Worm (Caenorhabditis elegans) whole organism, L1 larva: ENCODE measurements around the gene taco-1.

Experiments
- C04F5.9 ChIP-seq: sonication (generic microtip); optimal IDR thresholded peaks from 2 replicates; lab custom pipeline; 2016; ENCODE audit warnings: missing genetic modification characterization, missing compliant biosample characterization
- C16A3.4 ChIP-seq: fragments of 150-350 bp; optimal IDR thresholded peaks from 2 replicates; lab custom pipeline; 2014; ENCODE audit warnings: missing biosample characterization, missing genetic modification characterization
- C34B4.2 ChIP-seq: sonication (generic microtip); optimal IDR thresholded peaks from 2 replicates; lab custom pipeline; 2017; ENCODE audit warnings: mild to moderate bottlenecking, missing genetic modification characterization, missing compliant biosample characterization
- blmp-1 ChIP-seq: fragments of 150-350 bp; optimal IDR thresholded peaks from 2 replicates; lab custom pipeline; 2014; ENCODE audit warnings: missing biosample characterization, missing genetic modification characterization
- ceh-82 ChIP-seq, 3 experiments: fragments of 150-350 bp in 1 of 3; sonication (generic microtip) in 2 of 3; optimal IDR thresholded peaks; 2 replicates each; lab custom pipeline; 2014 to 2017; ENCODE audit warnings: missing biosample characterization in 3 of 3, missing genetic modification characterization in 3 of 3
- ceh-88 ChIP-seq: fragments of 200-800 bp; sonication (Bioruptor generic); IDR thresholded peaks from 2 replicates; pipeline ENCODE4 v1.3.6; 2022; ENCODE audit warnings: missing genetic modification characterization, missing compliant biosample characterization
- dpl-1 ChIP-seq, 3 experiments: fragments of 150-350 bp in 2 of 3; sonication (generic microtip) in 1 of 3; optimal IDR thresholded peaks; 2 replicates each; lab custom pipeline; 2014 to 2017; ENCODE audit warnings: missing biosample characterization in 3 of 3, missing genetic modification characterization in 3 of 3, missing genetic modification reagents in 3 of 3
- efl-1 ChIP-seq, 4 experiments: fragments of 150-350 bp; optimal IDR thresholded peaks in 3 of 4; peaks in 1 of 4; 1 replicate in 1 of 4; 2 replicates in 3 of 4; lab custom pipeline; 2014; ENCODE audit warnings: missing biosample characterization in 2 of 4, missing genetic modification characterization in 2 of 4, missing genetic modification reagents in 2 of 4
- elt-2 ChIP-seq: sonication (generic microtip); optimal IDR thresholded peaks from 2 replicates; lab custom pipeline; 2016; ENCODE audit warnings: missing genetic modification characterization, mild to moderate bottlenecking, inconsistent platforms, missing compliant biosample characterization, missing genetic modification reagents
- elt-3 ChIP-seq, 6 experiments: fragments of 150-350 bp in 1 of 6; sonication (generic microtip); optimal IDR thresholded peaks; 2 replicates each; lab custom pipeline; 2017 to 2018; ENCODE audit warnings: missing biosample characterization in 6 of 6, missing genetic modification characterization in 6 of 6, inconsistent platforms in 1 of 6
- grh-1 ChIP-seq: fragments of 200-800 bp; sonication (Bioruptor generic); IDR thresholded peaks from 2 replicates; pipeline ENCODE4 v1.3.6; 2022; ENCODE audit warnings: missing genetic modification reagents, missing genetic modification characterization, missing compliant biosample characterization
- hlh-4 ChIP-seq: sonication (generic microtip); optimal IDR thresholded peaks from 2 replicates; lab custom pipeline; 2016; ENCODE audit warnings: mild to moderate bottlenecking, missing genetic modification characterization, missing compliant biosample characterization
- hpl-2 ChIP-seq: fragments of 150-350 bp; optimal IDR thresholded peaks from 2 replicates; lab custom pipeline; 2014; ENCODE audit warnings: missing biosample characterization, missing genetic modification reagents, missing genetic modification characterization
- lir-3 ChIP-seq: sonication (generic microtip); optimal IDR thresholded peaks from 2 replicates; lab custom pipeline; 2016; ENCODE audit warnings: mild to moderate bottlenecking, missing genetic modification characterization, moderate library complexity, missing compliant biosample characterization; ENCODE audit not compliant: poor library complexity
- nhr-28 ChIP-seq: fragments of 150-350 bp; optimal IDR thresholded peaks from 2 replicates; lab custom pipeline; 2014; ENCODE audit warnings: missing biosample characterization, missing genetic modification characterization
- nhr-71 ChIP-seq: sonication (generic microtip); optimal IDR thresholded peaks from 2 replicates; lab custom pipeline; 2016; ENCODE audit warnings: mild to moderate bottlenecking, missing genetic modification characterization, moderate library complexity, missing compliant biosample characterization
- nhr-85 ChIP-seq: sonication (generic microtip); peaks from one replicate; lab custom pipeline; 2016; ENCODE audit warnings: missing genetic modification characterization, inconsistent platforms, missing compliant biosample characterization
- pag-3 ChIP-seq: sonication (generic microtip); optimal IDR thresholded peaks from 2 replicates; lab custom pipeline; 2017; ENCODE audit warnings: missing genetic modification characterization, mild to moderate bottlenecking, missing compliant biosample characterization, antibody characterized with exemption, borderline replicate concordance; ENCODE audit not compliant: insufficient read depth
- sox-4 ChIP-seq: sonication (generic microtip); optimal IDR thresholded peaks from 2 replicates; lab custom pipeline; 2016; ENCODE audit warnings: missing genetic modification characterization, missing compliant biosample characterization
- sptf-1 ChIP-seq: fragments of 150-350 bp; optimal IDR thresholded peaks from 2 replicates; lab custom pipeline; 2014; ENCODE audit warnings: missing biosample characterization, missing genetic modification characterization
- sup-37 ChIP-seq: fragments of 200-800 bp; sonication (Bioruptor generic); optimal IDR thresholded peaks from 2 replicates; lab custom pipeline; 2018; ENCODE audit warnings: mild to moderate bottlenecking, missing genetic modification characterization, missing compliant biosample characterization
- unc-62 ChIP-seq: fragments of 150-350 bp; optimal IDR thresholded peaks from 2 replicates; lab custom pipeline; 2014; ENCODE audit warnings: missing biosample characterization, missing genetic modification reagents, missing genetic modification characterization
- unc-86 ChIP-seq: sonication (generic microtip); optimal IDR thresholded peaks from 2 replicates; lab custom pipeline; 2016; ENCODE audit warnings: missing genetic modification characterization, missing compliant biosample characterization
- unc-98 ChIP-seq: fragments of 200-800 bp; sonication (Bioruptor generic); IDR thresholded peaks from 2 replicates; pipeline ENCODE4 v1.3.6; 2022; ENCODE audit warnings: missing genetic modification characterization, missing compliant biosample characterization

Gene taco-1

DNA sequence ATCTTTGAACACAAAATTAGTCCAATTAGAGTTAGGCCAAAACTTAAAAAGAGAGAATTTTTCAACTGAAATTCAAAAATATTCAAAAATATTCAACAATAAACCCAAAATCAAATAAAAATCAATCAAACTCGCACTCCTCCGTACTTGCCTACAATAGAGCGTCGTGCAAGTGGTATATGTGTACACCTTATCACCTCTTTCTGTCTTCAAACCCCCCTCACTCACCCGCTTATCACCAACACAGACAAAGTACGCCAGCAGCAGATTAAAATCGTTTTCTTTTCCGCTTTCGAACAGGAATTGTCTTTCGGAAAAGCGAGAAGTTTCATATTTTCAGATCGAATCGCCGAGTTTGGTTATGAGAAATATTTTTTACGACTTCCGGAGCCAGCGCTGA is 15.3 kb downstream of the taco-1 start:
- TF ChIP-seq elt-3 (tag; optimal IDR thresholded peaks at IDR 0.05; lab: Kevin White, UChicago) (no peak), elt-2 (tag; lab: Kevin White, UChicago) (peak; percentile 43)

DNA sequence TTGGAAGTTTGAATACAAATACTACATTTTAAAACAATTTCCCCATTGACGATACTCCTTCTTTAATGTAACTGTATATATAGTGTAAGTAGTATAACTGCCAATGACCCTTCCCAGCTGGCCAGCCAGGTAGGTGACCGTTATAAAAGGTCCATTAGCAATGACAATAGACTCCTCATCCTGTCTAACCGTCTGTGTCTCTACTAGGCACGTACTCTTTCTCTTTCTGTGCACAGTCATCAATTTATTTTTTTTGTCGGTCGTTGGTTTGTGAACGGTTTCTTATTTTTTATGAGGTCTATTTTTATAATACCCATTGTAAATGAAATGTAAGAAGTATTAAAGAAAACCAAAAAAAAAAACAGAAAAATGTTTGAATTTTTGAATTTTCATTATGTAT is 20.6 kb downstream of the taco-1 start:
- no peak for TF ChIP-seq pag-3 (tag; lab: Kevin White, UChicago)
- no peak for TF ChIP-seq efl-1 (optimal IDR thresholded peaks at IDR 0.05; lab: Kevin White, UChicago)
- TF ChIP-seq efl-1 (GFP tag; optimal IDR thresholded peaks at IDR 0.05 in 1 of 2; lab: Kevin White, UChicago) = no peak
- TF ChIP-seq elt-2 (tag; lab: Kevin White, UChicago) = no peak
- TF ChIP-seq, all 84 proteins: peak for 0

DNA sequence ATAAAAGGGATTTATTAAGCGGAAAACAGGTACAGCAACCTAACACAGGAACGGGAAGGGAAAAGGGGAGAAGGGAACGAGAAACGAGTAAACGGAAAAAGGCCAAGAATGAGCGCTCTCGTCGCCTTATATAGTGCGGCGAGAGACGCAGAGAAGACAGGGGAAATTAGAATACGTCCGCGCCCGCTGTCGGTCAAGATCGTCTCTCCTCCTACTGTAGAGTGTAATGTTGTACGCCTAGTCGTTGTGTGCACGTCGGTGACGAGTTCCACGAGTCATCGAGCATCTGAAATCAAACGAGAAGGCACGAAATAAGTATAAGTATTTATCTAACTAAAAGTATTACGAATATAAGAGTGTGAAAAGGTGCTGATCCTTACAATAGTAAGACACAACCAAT is 27.3 kb downstream of the taco-1 start:
- no peak for TF ChIP-seq nhr-28 (tag; lab: Kevin White, UChicago)
- TF ChIP-seq C04F5.9 (tag; lab: Kevin White, UChicago) = no peak
- TF ChIP-seq unc-86 (tag; lab: Kevin White, UChicago) = no peak
- TF ChIP-seq unc-62 (GFP tag; lab: Kevin White, UChicago) = no peak
- TF ChIP-seq sup-37 (GFP tag; lab: Kevin White, UChicago) = no peak
- TF ChIP-seq ceh-88 (GFP tag; lab: Robert Waterston, UW) = no peak
- TF ChIP-seq dpl-1 (GFP tag; optimal IDR thresholded peaks at IDR 0.05; lab: Kevin White, UChicago) = no peak
- no peak for TF ChIP-seq grh-1 (GFP tag; lab: Robert Waterston, UW)
- no peak for TF ChIP-seq C16A3.4
- TF ChIP-seq blmp-1 (tag; lab: Kevin White, UChicago) = no peak
- no peak for TF ChIP-seq unc-98 (GFP tag; lab: Robert Waterston, UW)
- TF ChIP-seq sox-4 (tag; lab: Kevin White, UChicago) = no peak
- TF ChIP-seq hlh-4 = no peak
- no peak for TF ChIP-seq lir-3 (tag; lab: Kevin White, UChicago)
- TF ChIP-seq ceh-82 (tag; optimal IDR thresholded peaks at IDR 0.05; lab: Kevin White, UChicago) = no peak

DNA sequence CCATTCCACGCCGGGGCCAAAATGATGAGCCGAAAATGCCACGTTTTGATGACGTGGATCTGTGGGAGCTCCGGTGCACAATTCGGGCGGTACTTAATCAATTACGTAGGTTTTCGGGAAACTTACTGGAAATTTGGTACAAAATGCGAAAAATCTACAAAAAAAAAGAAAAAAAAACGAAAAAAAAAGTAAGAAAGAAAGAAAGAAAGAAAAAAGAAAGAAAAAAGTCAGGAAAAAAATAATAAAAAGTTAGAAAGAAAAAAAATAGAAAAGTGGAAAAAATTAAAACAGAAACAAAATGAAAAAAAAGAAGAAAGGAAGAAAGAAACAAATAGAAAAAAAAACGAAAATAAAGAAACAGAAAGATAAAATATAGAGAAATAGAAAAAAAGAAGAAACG is 29.0 kb downstream of the taco-1 start:
- no peak for TF ChIP-seq nhr-71 (tag; lab: Kevin White, UChicago)
- peak; percentile 25 for TF ChIP-seq sptf-1 (tag; lab: Kevin White, UChicago)

DNA sequence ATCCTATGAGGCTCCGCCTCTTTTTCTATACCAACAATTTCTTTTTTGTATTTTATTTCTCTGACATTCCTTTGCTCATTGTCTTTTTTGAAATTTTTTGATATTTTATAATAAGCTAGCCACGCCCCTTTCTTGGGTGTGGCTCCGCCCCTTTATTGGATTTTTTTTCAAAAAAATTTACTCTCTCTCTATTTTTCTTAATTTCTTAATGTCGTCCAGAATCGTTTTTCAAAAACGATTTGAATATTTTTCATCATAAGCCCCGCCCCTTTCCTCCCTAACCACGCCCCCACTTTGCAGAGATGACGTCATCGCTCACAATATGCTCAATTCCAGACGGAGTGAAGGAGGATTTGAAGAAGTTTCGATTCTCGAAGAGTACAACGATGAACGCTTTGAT is 31.2 kb downstream of the taco-1 start, which contains the start of gene Y50D7A.10:
Gene Y50D7A.10 (plus strand): TSS at position 301 of the 400 bp plus-strand sequence.
- TF ChIP-seq nhr-85 (tag; lab: Kevin White, UChicago) = peak; percentile 12
- TF ChIP-seq hpl-2 (GFP tag; lab: Kevin White, UChicago) = no peak
- TF ChIP-seq C34B4.2 (tag; lab: Kevin White, UChicago) = no peak
